Fruit fly (Drosophila melanogaster): Measurements from ENCODE around the gene Fas2.

Gene Fas2

DNA sequence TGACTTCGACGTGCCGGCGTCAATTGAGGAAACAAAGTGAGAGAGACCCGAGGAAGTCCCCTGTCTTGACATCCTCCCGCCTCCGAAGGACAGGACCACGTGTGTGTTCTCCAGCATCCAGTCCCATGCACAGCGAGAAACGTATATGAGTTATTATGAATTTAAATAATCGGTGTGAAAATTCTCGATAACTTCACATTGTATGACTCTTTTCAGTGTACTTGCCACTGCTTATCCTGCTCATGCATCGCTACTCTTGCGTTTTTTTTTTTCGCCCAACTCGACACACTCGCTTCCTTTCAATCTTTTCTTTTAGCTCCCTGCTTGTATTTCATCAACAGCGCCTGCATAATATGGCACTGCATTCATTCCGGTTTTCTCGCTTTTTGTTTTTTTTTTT is 30.1 kb downstream of the Fas2 start:
- TF ChIP-seq CG4318 (GFP tag; optimal IDR thresholded peaks at IDR 0.05) (no peak), CG6163 (GFP tag; IDR thresholded peaks at IDR 0.05) (peak; percentile 58; the same call in 1 of the 3 replicates), dac (GFP tag; optimal IDR thresholded peaks at IDR 0.05) (no peak), CG11294 (GFP tag; IDR thresholded peaks at IDR 0.05) (no peak), CG9139 (GFP tag; optimal IDR thresholded peaks at IDR 0.05) (peak; percentile 5), pdm3 (GFP tag; optimal IDR thresholded peaks at IDR 0.05) (peak; percentile 62), fkh (GFP tag; optimal IDR thresholded peaks at IDR 0.05) (no peak), CG34406 (GFP tag; optimal IDR thresholded peaks at IDR 0.05) (peak; percentile 40), fd85E (GFP tag; optimal IDR thresholded peaks at IDR 0.05) (peak; percentile 33), CG11762 (GFP tag; optimal IDR thresholded peaks at IDR 0.05; ENCODE audit: insufficient read depth) (peak; percentile 52), CG6276 (GFP tag; optimal IDR thresholded peaks at IDR 0.05) (no peak), Lpt (GFP tag; optimal IDR thresholded peaks at IDR 0.05) (peak; percentile 34), fd59A (GFP tag; optimal IDR thresholded peaks at IDR 0.05) (no peak), cyc (GFP tag; optimal IDR thresholded peaks at IDR 0.05) (peak; percentile 59), CG6792 (GFP tag; optimal IDR thresholded peaks at IDR 0.05) (peak; percentile 71), ss (GFP tag; optimal IDR thresholded peaks at IDR 0.05) (peak; percentile 55 to 61), CG8632 (GFP tag; optimal IDR thresholded peaks at IDR 0.05) (peak; percentile 62), Eip75B (GFP tag; optimal IDR thresholded peaks at IDR 0.05) (peak; percentile 73), Sox102F (GFP tag; optimal IDR thresholded peaks at IDR 0.05) (peak; percentile 64), CG10631 (GFP tag; optimal IDR thresholded peaks at IDR 0.05) (peak; percentile 48), topi (GFP tag; optimal IDR thresholded peaks at IDR 0.05) (peak; percentile 64), CG7368 (GFP tag; optimal IDR thresholded peaks at IDR 0.05) (peak; percentile 50), net (GFP tag; optimal IDR thresholded peaks at IDR 0.05) (peak; percentile 40), CG6808 (GFP tag; optimal IDR thresholded peaks at IDR 0.05) (peak; percentile 49), esn (GFP tag; optimal IDR thresholded peaks at IDR 0.05) (peak; percentile 56), spab (GFP tag; optimal IDR thresholded peaks at IDR 0.05) (peak; percentile 41), salr (GFP tag; optimal IDR thresholded peaks at IDR 0.05) (no peak), CG8319 (GFP tag; optimal IDR thresholded peaks at IDR 0.05) (peak; percentile 45), svp (GFP tag) (peak; percentile 75), eg (GFP tag; IDR thresholded peaks at IDR 0.05) (peak; percentile 33; the same call in 1 of the 3 replicates), CG31627 (GFP tag; optimal IDR thresholded peaks at IDR 0.05) (peak; percentile 39), Hr4 (GFP tag; optimal IDR thresholded peaks at IDR 0.05) (peak; percentile 9), achi (GFP tag; optimal IDR thresholded peaks at IDR 0.05) (peak; percentile 63), Hr39 (GFP tag; optimal IDR thresholded peaks at IDR 0.05) (peak; percentile 58), Met (GFP tag; optimal IDR thresholded peaks at IDR 0.05) (peak; percentile 70), CG15336 (GFP tag; IDR thresholded peaks at IDR 0.05) (peak; percentile 44; the same call in 1 of the 2 replicates), CG11902 (GFP tag; optimal IDR thresholded peaks at IDR 0.05) (peak; percentile 33), Eip93F (GFP tag; optimal IDR thresholded peaks at IDR 0.05) (no peak), acj6 (GFP tag; optimal IDR thresholded peaks at IDR 0.05) (peak; percentile 52), CG1621 (tag; optimal IDR thresholded peaks at IDR 0.05) (no peak), CG3032 (tag; optimal IDR thresholded peaks at IDR 0.05) (peak; percentile 33), CG6854 (GFP tag; optimal IDR thresholded peaks at IDR 0.05) (no peak), Blimp-1 (GFP tag; optimal IDR thresholded peaks at IDR 0.05) (no peak), lz (GFP tag; optimal IDR thresholded peaks at IDR 0.05) (peak; percentile 57), vri (GFP tag; optimal IDR thresholded peaks at IDR 0.05) (peak; percentile 33), Gug (GFP tag; IDR thresholded peaks at IDR 0.05) (no peak), dsx (GFP tag; optimal IDR thresholded peaks at IDR 0.05; ENCODE audit: poor library complexity, severe bottlenecking) (peak; percentile 55), Hr38 (GFP tag; optimal IDR thresholded peaks at IDR 0.05) (no peak), Smox (GFP tag; optimal IDR thresholded peaks at IDR 0.05) (peak; percentile 63), Sox14 (GFP tag; optimal IDR thresholded peaks at IDR 0.05) (peak; percentile 60), Eip78C (GFP tag) (peak; percentile 88), Sox15 (GFP tag; optimal IDR thresholded peaks at IDR 0.05) (peak; percentile 34)
